Fruit fly (Drosophila melanogaster) whole organism, embryonic: Measurements from ENCODE around the gene Sur.

Source experiments
- Aef1 ChIP-seq: fragments of 200-800 bp; sonication (Bioruptor generic); IDR thresholded peaks from 3 replicates; pipeline ENCODE4 v1.3.6; 2022; ENCODE audit warnings: missing biosample characterization, missing genetic modification characterization
- Awh ChIP-seq: fragments of 200-800 bp; sonication (Bioruptor generic); IDR thresholded peaks from 2 replicates; pipeline ENCODE4, ENCODE4 v1.3.6; 2022; ENCODE audit warnings: missing biosample characterization, missing genetic modification characterization
- Blimp-1 ChIP-seq: fragments of 200-800 bp; sonication (Bioruptor generic); optimal IDR thresholded peaks from 3 replicates; lab custom pipeline; 2018; ENCODE audit warnings: missing biosample characterization, missing genetic modification characterization, mild to moderate bottlenecking, moderate library complexity, missing genetic modification reagents
- CG10147 ChIP-seq: fragments of 200-800 bp; sonication (Bioruptor generic); optimal IDR thresholded peaks from 2 replicates; lab custom pipeline; 2019; ENCODE audit warnings: missing biosample characterization, mild to moderate bottlenecking, missing genetic modification characterization, moderate library complexity
- CG10366 ChIP-seq: fragments of 200-800 bp; sonication (Bioruptor generic); IDR thresholded peaks from 2 replicates; pipeline ENCODE4 v1.3.6; 2022; ENCODE audit warnings: missing biosample characterization, missing genetic modification characterization
- CG10431 ChIP-seq: fragments of 200-800 bp; sonication (Bioruptor generic); optimal IDR thresholded peaks from 3 replicates; lab custom pipeline; 2018; ENCODE audit warnings: missing biosample characterization, mild to moderate bottlenecking, missing genetic modification characterization
- CG10462 ChIP-seq: fragments of 200-800 bp; sonication (Bioruptor generic); optimal IDR thresholded peaks from 2 replicates; lab custom pipeline; 2016; ENCODE audit warnings: missing biosample characterization, missing genetic modification characterization
- CG10543 ChIP-seq: fragments of 200-800 bp; sonication (Bioruptor generic); optimal IDR thresholded peaks from 3 replicates; lab custom pipeline; 2017; ENCODE audit warnings: missing biosample characterization, mild to moderate bottlenecking, missing genetic modification characterization, moderate library complexity
- CG11093 ChIP-seq: fragments of 200-800 bp; sonication (Bioruptor generic); IDR thresholded peaks from 3 replicates; pipeline ENCODE4 v1.3.6; 2022; ENCODE audit warnings: missing biosample characterization, missing genetic modification characterization
- CG11504 ChIP-seq: fragments of 200-800 bp; sonication (Bioruptor generic); optimal IDR thresholded peaks from 3 replicates; lab custom pipeline; 2019; ENCODE audit warnings: missing biosample characterization, mild to moderate bottlenecking, missing genetic modification characterization, moderate library complexity
- CG12071 ChIP-seq: fragments of 200-800 bp; sonication (Bioruptor generic); optimal IDR thresholded peaks from 3 replicates; lab custom pipeline; 2018; ENCODE audit warnings: missing biosample characterization, mild to moderate bottlenecking, missing genetic modification characterization
- CG12391 ChIP-seq: fragments of 200-800 bp; sonication (Bioruptor generic); optimal IDR thresholded peaks from 3 replicates; lab custom pipeline; 2018; ENCODE audit warnings: missing biosample characterization, mild to moderate bottlenecking, missing genetic modification characterization, moderate library complexity
- CG17186 ChIP-seq: fragments of 200-800 bp; sonication (Bioruptor generic); optimal IDR thresholded peaks from 3 replicates; lab custom pipeline; 2017; ENCODE audit warnings: missing biosample characterization, missing genetic modification reagents, missing genetic modification characterization
- CG17802 ChIP-seq: fragments of 200-800 bp; sonication (Bioruptor generic); optimal IDR thresholded peaks from 2 replicates; lab custom pipeline; 2018; ENCODE audit warnings: missing biosample characterization, mild to moderate bottlenecking, missing genetic modification characterization, moderate library complexity
- CG1792 ChIP-seq: fragments of 200-800 bp; sonication (Bioruptor generic); optimal IDR thresholded peaks from 2 replicates; lab custom pipeline; 2016; ENCODE audit warnings: missing biosample characterization, missing genetic modification characterization
- CG30431 ChIP-seq: fragments of 200-800 bp; sonication (Bioruptor generic); optimal IDR thresholded peaks from 2 replicates; lab custom pipeline; 2017; ENCODE audit warnings: missing biosample characterization, missing genetic modification characterization
- CG3281 ChIP-seq: fragments of 200-800 bp; sonication (Bioruptor generic); optimal IDR thresholded peaks from 3 replicates; lab custom pipeline; 2017; ENCODE audit warnings: missing biosample characterization, mild to moderate bottlenecking, missing genetic modification characterization
- CG33213 ChIP-seq: fragments of 200-800 bp; sonication (Bioruptor generic); optimal IDR thresholded peaks from 3 replicates; lab custom pipeline; 2016; ENCODE audit warnings: missing biosample characterization, missing genetic modification characterization
- CG3847 ChIP-seq: fragments of 200-800 bp; sonication (Bioruptor generic); IDR thresholded peaks from 2 replicates; pipeline ENCODE4 v1.3.6; 2022; ENCODE audit warnings: missing biosample characterization, missing genetic modification characterization
- CG4617 ChIP-seq: fragments of 200-800 bp; sonication (Bioruptor generic); optimal IDR thresholded peaks from 3 replicates; lab custom pipeline; 2016; ENCODE audit warnings: missing biosample characterization, missing genetic modification characterization, borderline replicate concordance
- CG7786 ChIP-seq: fragments of 200-800 bp; sonication (Bioruptor generic); optimal IDR thresholded peaks from 2 replicates; lab custom pipeline; 2016; ENCODE audit warnings: missing biosample characterization, missing genetic modification characterization
- CG9797 ChIP-seq: fragments of 200-800 bp; sonication (Bioruptor generic); optimal IDR thresholded peaks from 3 replicates; lab custom pipeline; 2018; ENCODE audit warnings: missing biosample characterization, mild to moderate bottlenecking, missing genetic modification characterization
- Camta ChIP-seq: fragments of 200-800 bp; sonication (Bioruptor generic); optimal IDR thresholded peaks from 2 replicates; lab custom pipeline; 2016; ENCODE audit warnings: missing biosample characterization, missing genetic modification characterization
- Deaf1 ChIP-seq: fragments of 200-800 bp; optimal IDR thresholded peaks from 3 replicates; lab custom pipeline; 2019; ENCODE audit warnings: missing biosample characterization, mild to moderate bottlenecking, missing genetic modification characterization, moderate library complexity
- Dip3 ChIP-seq: fragments of 200-800 bp; sonication (Bioruptor generic); optimal IDR thresholded peaks from 3 replicates; lab custom pipeline; 2016; ENCODE audit warnings: missing biosample characterization, missing genetic modification characterization
- Dp ChIP-seq: fragments of 200-800 bp; sonication (Bioruptor generic); optimal IDR thresholded peaks from 2 replicates; lab custom pipeline; 2018; ENCODE audit warnings: missing biosample characterization, mild to moderate bottlenecking, missing genetic modification characterization, moderate library complexity
- Fer1 ChIP-seq: fragments of 200-800 bp; sonication (Bioruptor generic); optimal IDR thresholded peaks from 2 replicates; lab custom pipeline; 2017; ENCODE audit warnings: missing biosample characterization, mild to moderate bottlenecking, missing genetic modification characterization
- Gsc ChIP-seq: fragments of 200-800 bp; sonication (Bioruptor generic); IDR thresholded peaks from 2 replicates; pipeline ENCODE4 v1.3.6; 2022; ENCODE audit warnings: missing biosample characterization, missing genetic modification characterization
- Hr78 ChIP-seq, 2 experiments: fragments of 200-800 bp in 1 of 2; fragments of >200 bp in 1 of 2; sonication (Bioruptor generic) in 1 of 2; optimal IDR thresholded peaks; 2 replicates each; lab custom pipeline; 2017 to 2019; ENCODE audit warnings: missing biosample characterization in 2 of 2, missing genetic modification characterization in 2 of 2, mild to moderate bottlenecking in 1 of 2, moderate library complexity in 1 of 2
- Jarid2 ChIP-seq: fragments of 200-800 bp; sonication (Bioruptor generic); optimal IDR thresholded peaks from 3 replicates; lab custom pipeline; 2017; ENCODE audit warnings: mild to moderate bottlenecking, missing biosample characterization, missing genetic modification reagents, missing genetic modification characterization
- NK7.1 ChIP-seq: fragments of 200-800 bp; sonication (Bioruptor generic); optimal IDR thresholded peaks from 3 replicates; lab custom pipeline; 2016; ENCODE audit warnings: missing biosample characterization, missing genetic modification characterization
- Nf-YC ChIP-seq: fragments of 200-800 bp; optimal IDR thresholded peaks from 3 replicates; lab custom pipeline; 2019; ENCODE audit warnings: missing biosample characterization, mild to moderate bottlenecking, missing genetic modification characterization, moderate library complexity
- Oaz ChIP-seq: fragments of 200-800 bp; sonication (Bioruptor generic); IDR thresholded peaks from 2 replicates; pipeline ENCODE4 v1.3.6; 2022; ENCODE audit warnings: missing biosample characterization, missing genetic modification characterization
- Poxn ChIP-seq: fragments of 200-800 bp; sonication (Bioruptor generic); IDR thresholded peaks from 2 replicates; pipeline ENCODE4 v1.3.6; 2022; ENCODE audit warnings: missing biosample characterization, missing genetic modification characterization
- crc ChIP-seq: fragments of 200-800 bp; sonication (Bioruptor generic); optimal IDR thresholded peaks from 2 replicates; lab custom pipeline; 2016; ENCODE audit warnings: missing biosample characterization, missing genetic modification characterization
- cwo ChIP-seq: fragments of 200-800 bp; sonication (Bioruptor generic); optimal IDR thresholded peaks from 3 replicates; lab custom pipeline; 2017; ENCODE audit warnings: missing biosample characterization, missing genetic modification characterization, mild to moderate bottlenecking, moderate library complexity, missing genetic modification reagents
- danr ChIP-seq: fragments of 200-800 bp; sonication (Bioruptor generic); IDR thresholded peaks from 2 replicates; pipeline ENCODE4 v1.3.6; 2022; ENCODE audit warnings: missing biosample characterization, missing genetic modification characterization
- dm ChIP-seq: fragments of 200-800 bp; sonication (Bioruptor generic); optimal IDR thresholded peaks from 3 replicates; lab custom pipeline; 2016; ENCODE audit warnings: missing biosample characterization, missing genetic modification characterization
- emc ChIP-seq: fragments of 200-800 bp; sonication (Bioruptor generic); optimal IDR thresholded peaks from 2 replicates; lab custom pipeline; 2016; ENCODE audit warnings: missing biosample characterization, missing genetic modification characterization
- gem ChIP-seq: fragments of 200-800 bp; sonication (Bioruptor generic); optimal IDR thresholded peaks from 2 replicates; lab custom pipeline; 2019; ENCODE audit warnings: missing biosample characterization, mild to moderate bottlenecking, missing genetic modification characterization, moderate library complexity
- gsb-n ChIP-seq: fragments of 200-800 bp; sonication (Bioruptor generic); optimal IDR thresholded peaks from 3 replicates; lab custom pipeline; 2018; ENCODE audit warnings: missing biosample characterization, mild to moderate bottlenecking, missing genetic modification characterization
- gt ChIP-seq: fragments of 200-800 bp; sonication (Bioruptor generic); IDR thresholded peaks from 2 replicates; pipeline ENCODE4 v1.3.6; 2022; ENCODE audit warnings: missing biosample characterization, missing genetic modification characterization
- h ChIP-seq: fragments of >200 bp; optimal IDR thresholded peaks from 2 replicates; lab custom pipeline; 2017
- kay ChIP-seq: fragments of 200-800 bp; sonication (Bioruptor generic); optimal IDR thresholded peaks from 2 replicates; lab custom pipeline; 2016; ENCODE audit warnings: missing biosample characterization, missing genetic modification characterization
- klu ChIP-seq: fragments of 200-800 bp; sonication (Bioruptor generic); IDR thresholded peaks from 2 replicates; pipeline ENCODE4 v1.3.6; 2022; ENCODE audit warnings: missing biosample characterization, missing genetic modification characterization
- schlank ChIP-seq: fragments of 200-800 bp; sonication (Bioruptor generic); optimal IDR thresholded peaks from 2 replicates; lab custom pipeline; 2018; ENCODE audit warnings: missing biosample characterization, mild to moderate bottlenecking, missing genetic modification characterization
- sim ChIP-seq: fragments of 200-800 bp; sonication (Bioruptor generic); IDR thresholded peaks from 2 replicates; pipeline ENCODE4 v1.3.6; 2022; ENCODE audit warnings: missing biosample characterization, missing genetic modification characterization
- slp2 ChIP-seq: fragments of 200-800 bp; sonication (Bioruptor generic); optimal IDR thresholded peaks from 2 replicates; lab custom pipeline; 2016; ENCODE audit warnings: missing biosample characterization, missing genetic modification characterization
- tap ChIP-seq: fragments of 200-800 bp; optimal IDR thresholded peaks from 3 replicates; lab custom pipeline; 2019; ENCODE audit warnings: missing biosample characterization, mild to moderate bottlenecking, missing genetic modification characterization, moderate library complexity
- unpg ChIP-seq: fragments of 200-800 bp; sonication (Bioruptor generic); optimal IDR thresholded peaks from 3 replicates; lab custom pipeline; 2018; ENCODE audit warnings: missing biosample characterization, mild to moderate bottlenecking, missing genetic modification characterization, moderate library complexity
- usp ChIP-seq: fragments of >200 bp; optimal IDR thresholded peaks from 2 replicates; lab custom pipeline; 2017; ENCODE audit warnings: missing biosample characterization, missing genetic modification characterization

Sur gene

DNA sequence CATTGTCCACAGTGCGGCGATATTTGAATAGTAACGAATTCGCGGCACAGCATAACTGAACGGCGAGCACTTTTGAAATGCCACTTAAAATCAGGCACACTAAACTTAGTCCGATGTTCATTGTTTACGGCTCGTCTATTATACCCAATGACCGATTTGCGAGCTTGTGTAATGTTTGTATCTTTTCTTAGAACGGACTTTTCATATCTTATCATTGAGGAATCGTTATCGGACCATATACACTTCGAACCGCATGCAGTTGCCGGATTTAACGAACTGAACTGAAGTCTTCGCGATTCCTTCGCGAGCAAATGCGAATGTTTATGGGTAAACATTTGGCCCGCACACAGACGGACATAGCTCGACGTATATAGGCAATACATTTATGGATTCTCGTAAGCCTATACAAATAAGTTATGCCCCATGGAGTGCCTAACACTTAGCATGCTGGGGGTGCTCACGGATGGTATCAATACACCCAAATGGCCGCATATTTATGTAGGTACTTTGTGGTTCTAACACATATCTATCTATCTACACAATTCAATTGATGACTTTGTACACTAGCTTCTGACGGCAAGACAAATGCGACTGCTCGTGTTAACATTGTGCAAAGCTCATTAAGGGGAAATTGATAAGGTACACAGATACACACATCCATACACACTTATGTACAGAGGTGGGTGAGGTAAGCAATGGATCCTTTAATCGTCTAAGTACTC, 39.0 kb upstream of the Sur start, which contains the start of gene mthl15 (continued):
- TF ChIP-seq CG10147 (no peak), CG12071 (GFP tag; lab: Kevin White, UChicago) (no peak), Camta (GFP tag; lab: Kevin White, UChicago) (no peak), crc (peak; percentile 6), CG17186 (GFP tag; lab: Kevin White, UChicago) (no peak), CG11093 (GFP tag; lab: Robert Waterston, UW) (no peak; the same call in 2 of the 3 replicates), kay (no peak), unpg (GFP tag; lab: Kevin White, UChicago) (no peak), Dp (GFP tag; lab: Kevin White, UChicago) (no peak), cwo (GFP tag; lab: Kevin White, UChicago) (no peak), Awh (GFP tag; lab: Robert Waterston, UW) (no peak), CG3847 (GFP tag; lab: Robert Waterston, UW) (no peak), NK7.1 (GFP tag; lab: Kevin White, UChicago) (no peak), sim (GFP tag; lab: Robert Waterston, UW) (no peak), CG10431 (GFP tag; lab: Kevin White, UChicago) (no peak), CG7786 (no peak), Oaz (GFP tag; lab: Robert Waterston, UW) (no peak), danr (no peak), gsb-n (no peak), CG1792 (no peak), gem (no peak), CG30431 (GFP tag; lab: Kevin White, UChicago) (no peak), tap (tag; lab: Kevin White, UChicago) (no peak), slp2 (GFP tag; lab: Kevin White, UChicago) (no peak), CG3281 (GFP tag; lab: Kevin White, UChicago) (peak; percentile 1), Jarid2 (GFP tag; lab: Kevin White, UChicago) (no peak), Blimp-1 (GFP tag; lab: Kevin White, UChicago) (no peak), CG12391 (tag; lab: Kevin White, UChicago) (no peak), emc (no peak), CG4617 (GFP tag; lab: Kevin White, UChicago) (no peak), CG11504 (no peak), CG10366 (GFP tag; lab: Robert Waterston, UW) (no peak), CG10543 (no peak), Nf-YC (no peak), Deaf1 (peak; percentile 72), usp (GFP tag; lab: Kevin White, UChicago) (no peak), Fer1 (GFP tag; lab: Kevin White, UChicago) (peak; percentile 19), gt (no peak), Hr78 (GFP tag; optimal IDR thresholded peaks at IDR 0.05; lab: Kevin White, UChicago) (no peak), dm (GFP tag; lab: Kevin White, UChicago) (no peak), Poxn (GFP tag; lab: Robert Waterston, UW) (no peak), Aef1 (GFP tag; lab: Robert Waterston, UW) (no peak), Dip3 (GFP tag; lab: Kevin White, UChicago) (no peak), schlank (tag; lab: Kevin White, UChicago) (no peak), CG10462 (GFP tag; lab: Kevin White, UChicago) (no peak), CG17802 (tag; lab: Kevin White, UChicago) (peak; percentile 20), CG33213 (GFP tag; lab: Kevin White, UChicago) (no peak), Gsc (GFP tag; lab: Robert Waterston, UW) (no peak), klu (GFP tag; lab: Robert Waterston, UW) (no peak), CG9797 (GFP tag; lab: Kevin White, UChicago) (no peak), h (lab: Kevin White, UChicago) (no peak)
